Fruit fly (Drosophila melanogaster) whole organism, pupa: ENCODE results near the gene Xport-B.

Source experiments
- CG14655 ChIP-seq: fragments of 200-800 bp; sonication (Bioruptor generic); optimal IDR thresholded peaks from 3 replicates; lab custom pipeline; 2017; ENCODE audit warnings: mild to moderate bottlenecking, missing biosample characterization, missing genetic modification reagents, missing genetic modification characterization
- CG15710 ChIP-seq: fragments of 200-800 bp; sonication (Bioruptor generic); optimal IDR thresholded peaks from 2 replicates; lab custom pipeline; 2018; ENCODE audit warnings: missing biosample characterization, mild to moderate bottlenecking, missing genetic modification characterization, moderate library complexity
- CG17806 ChIP-seq: fragments of 200-800 bp; sonication (Bioruptor generic); optimal IDR thresholded peaks from 2 replicates; lab custom pipeline; 2018; ENCODE audit warnings: missing biosample characterization, mild to moderate bottlenecking, missing genetic modification characterization, moderate library complexity
- CG34367 ChIP-seq: fragments of 200-800 bp; sonication (Bioruptor generic); optimal IDR thresholded peaks from 2 replicates; lab custom pipeline; 2018; ENCODE audit warnings: missing biosample characterization, mild to moderate bottlenecking, missing genetic modification characterization
- CG4496 ChIP-seq: fragments of 200-800 bp; sonication (Bioruptor generic); IDR thresholded peaks from 3 replicates; pipeline ENCODE4 v1.3.6; 2022; ENCODE audit warnings: missing biosample characterization, missing genetic modification characterization
- CG8159 ChIP-seq: fragments of 200-800 bp; sonication (Bioruptor generic); optimal IDR thresholded peaks from 3 replicates; lab custom pipeline; 2018; ENCODE audit warnings: missing biosample characterization, mild to moderate bottlenecking, missing genetic modification characterization, moderate library complexity
- CG8301 ChIP-seq: fragments of 200-800 bp; sonication (Bioruptor generic); optimal IDR thresholded peaks from 2 replicates; lab custom pipeline; 2018; ENCODE audit warnings: missing biosample characterization, mild to moderate bottlenecking, missing genetic modification characterization
- EcR ChIP-seq: fragments of 200-800 bp; sonication (Bioruptor generic); optimal IDR thresholded peaks from 3 replicates; lab custom pipeline; 2019; ENCODE audit warnings: missing biosample characterization, missing genetic modification characterization, mild to moderate bottlenecking, moderate library complexity, missing genetic modification reagents
- Ets98B ChIP-seq: fragments of 200-800 bp; sonication (Bioruptor generic); IDR thresholded peaks from 2 replicates; pipeline ENCODE4 v1.3.6; 2022; ENCODE audit warnings: missing biosample characterization, missing genetic modification characterization
- Pif1B ChIP-seq: fragments of 200-800 bp; sonication (Bioruptor generic); optimal IDR thresholded peaks from 3 replicates; lab custom pipeline; 2016; ENCODE audit warnings: missing biosample characterization, missing genetic modification characterization
- fd96Ca ChIP-seq: fragments of 200-800 bp; sonication (Bioruptor generic); IDR thresholded peaks from 3 replicates; pipeline ENCODE4 v1.3.6; 2022; ENCODE audit warnings: missing biosample characterization, missing genetic modification characterization
- gl ChIP-seq: fragments of 200-800 bp; sonication (Bioruptor generic); optimal IDR thresholded peaks from 2 replicates; lab custom pipeline; 2018; ENCODE audit warnings: missing biosample characterization, mild to moderate bottlenecking, missing genetic modification characterization
- rn ChIP-seq: fragments of 200-800 bp; sonication (Bioruptor generic); IDR thresholded peaks from 2 replicates; pipeline ENCODE4 v1.3.6; 2022; ENCODE audit warnings: missing biosample characterization, missing genetic modification characterization

DNA sequence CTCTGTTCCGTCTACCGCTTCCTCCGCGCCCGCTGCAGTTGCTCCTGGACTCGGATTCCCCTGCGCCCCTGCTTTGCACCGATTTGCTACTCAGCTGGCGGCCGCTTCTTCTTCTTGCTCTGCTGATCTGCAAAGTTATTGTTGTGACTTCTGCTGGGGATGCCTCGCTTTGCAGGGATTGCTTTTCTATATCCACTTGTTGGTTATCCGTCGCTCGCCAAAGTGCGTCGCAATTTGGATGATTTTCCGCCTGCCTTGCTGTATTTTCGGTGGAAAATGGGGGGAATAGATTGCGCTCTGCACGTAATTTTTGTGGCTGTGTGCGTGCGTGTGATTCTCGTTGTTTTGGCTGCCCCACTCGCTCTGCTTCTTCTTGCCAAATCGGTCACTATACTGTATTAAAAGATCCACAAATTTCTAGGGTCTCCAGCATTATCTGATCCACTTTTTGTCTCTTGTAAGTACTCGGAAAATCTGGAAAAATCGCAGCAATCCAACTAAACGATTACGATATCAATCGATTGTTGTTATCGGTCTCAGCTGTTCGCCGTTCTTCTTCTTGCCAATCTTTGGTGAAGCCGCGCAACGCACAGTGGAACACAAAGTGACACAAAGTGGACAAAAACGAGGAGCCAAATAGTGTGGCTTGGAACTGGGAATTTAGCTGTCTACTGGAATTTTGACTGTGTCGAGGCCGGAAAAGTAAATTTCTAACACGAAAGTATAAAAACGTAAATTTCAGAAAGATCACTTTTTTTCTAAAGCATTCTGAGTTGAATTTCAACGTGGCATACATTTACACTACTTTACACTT lies 12.1 kb downstream of the Xport-B start, which contains the start of gene ClpX:
- no peak for TF ChIP-seq CG8159 (tag; lab: Kevin White, UChicago)
- no peak for TF ChIP-seq CG15710
- no peak for TF ChIP-seq CG8301 (tag; lab: Kevin White, UChicago)
- TF ChIP-seq Ets98B = no peak
- TF ChIP-seq gl (tag; lab: Kevin White, UChicago) = no peak
- no peak for TF ChIP-seq EcR (GFP tag; lab: Kevin White, UChicago)
- TF ChIP-seq CG17806 (tag; lab: Kevin White, UChicago) = no peak
- TF ChIP-seq fd96Ca (GFP tag; lab: Robert Waterston, UW) = no peak
- TF ChIP-seq Pif1B = no peak
- TF ChIP-seq rn (GFP tag; lab: Robert Waterston, UW) = no peak
- TF ChIP-seq CG14655 (GFP tag; lab: Kevin White, UChicago) = no peak
- peak; percentile 26; the same call in 1 of the 3 replicates for TF ChIP-seq CG4496
- no peak for TF ChIP-seq CG34367
